Worm (Caenorhabditis elegans) whole organism, L4 larva: ENCODE results near the gene alg-1.

Source experiments
- ces-1 ChIP-seq: fragments of 150-350 bp; sonication (generic microtip); optimal IDR thresholded peaks from 4 replicates; lab custom pipeline; 2014; ENCODE audit warnings: missing biosample characterization, missing genetic modification reagents, missing genetic modification characterization
- nhr-11 ChIP-seq: fragments of 150-350 bp; optimal IDR thresholded peaks from 2 replicates; lab custom pipeline; 2014; ENCODE audit warnings: missing biosample characterization, missing genetic modification characterization
- pqm-1 ChIP-seq: sonication (generic microtip); optimal IDR thresholded peaks from 2 replicates; lab custom pipeline; 2017; ENCODE audit warnings: missing biosample characterization, missing genetic modification characterization
- unc-130 ChIP-seq: sonication (generic microtip); optimal IDR thresholded peaks from 2 replicates; lab custom pipeline; 2016; ENCODE audit warnings: missing genetic modification reagents, missing genetic modification characterization, missing compliant biosample characterization

- TF ChIP-seq pqm-1 (tag; lab: Kevin White, UChicago): no peak
- no peak for TF ChIP-seq nhr-11 (tag; lab: Kevin White, UChicago)
- TF ChIP-seq unc-130 (GFP tag; lab: Kevin White, UChicago): no peak
- no peak for TF ChIP-seq ces-1 (GFP tag; lab: Kevin White, UChicago)
Measured at ce11 chrX:13948810-13949209, at the start of gene alg-1.
